Worm (Caenorhabditis elegans): Measurements from ENCODE around the gene C29F9.8.

C29F9.8 gene

ce11 chrIII:63584-64316 lies 33.2 kb downstream of the C29F9.8 start:
- TF ChIP-seq lin-38 (GFP tag; IDR thresholded peaks at IDR 0.05) = peak; percentile 33; the same call in 1 of the 2 replicates
- TF ChIP-seq skn-1 (tag; optimal IDR thresholded peaks at IDR 0.05) = no peak
- TF ChIP-seq hmg-1.1 (GFP tag; IDR thresholded peaks at IDR 0.05) = peak; percentile 39; the same call in 1 of the 2 replicates
- TF ChIP-seq aha-1 (tag) = peak; percentile 94
- TF ChIP-seq duxl-1 (tag; optimal IDR thresholded peaks at IDR 0.05; ENCODE audit: poor library complexity) = peak; percentile 1
- TF ChIP-seq fkh-10 (GFP tag; optimal IDR thresholded peaks at IDR 0.05) = no peak
- peak; percentile 68; the same call in 1 of the 2 replicates for TF ChIP-seq egl-43 (GFP tag; IDR thresholded peaks at IDR 0.05)
- peak; percentile 37; the same call in 1 of the 2 replicates for TF ChIP-seq lim-7 (GFP tag; IDR thresholded peaks at IDR 0.05)
- TF ChIP-seq T26A8.4 (GFP tag; IDR thresholded peaks at IDR 0.05) = peak; percentile 69
- TF ChIP-seq zfp-3 (GFP tag; conservative IDR thresholded peaks at IDR 0.05) = peak; percentile 78
- TF ChIP-seq ZK337.2 (GFP tag; IDR thresholded peaks at IDR 0.05) = peak; percentile 32; the same call in 1 of the 2 replicates
- TF ChIP-seq Y48G9A.11 (GFP tag; IDR thresholded peaks at IDR 0.05) = peak; percentile 55
- no peak for TF ChIP-seq jun-1 (tag; optimal IDR thresholded peaks at IDR 0.05)
- peak; percentile 21 for TF ChIP-seq sdz-12 (GFP tag; optimal IDR thresholded peaks at IDR 0.05)
- TF ChIP-seq lin-39 (tag; optimal IDR thresholded peaks at IDR 0.05) = no peak
- TF ChIP-seq dmd-8 (GFP tag; IDR thresholded peaks at IDR 0.05) = 0 out of 2 replicates have a peak, but pooled peaks have one; percentile 32
- 0 out of 4 replicates have a peak, but pooled peaks of 1 of the 2 experiments have one; percentile 59 for TF ChIP-seq madf-5 (GFP tag; IDR thresholded peaks at IDR 0.05)
- peak; percentile 95 for TF ChIP-seq set-16 (GFP tag; IDR thresholded peaks at IDR 0.05)
- no peak for TF ChIP-seq tag-97 (GFP tag; IDR thresholded peaks at IDR 0.05)
- TF ChIP-seq ceh-28 (tag; optimal IDR thresholded peaks at IDR 0.05) = no peak
- TF ChIP-seq tra-1 (GFP tag; IDR thresholded peaks at IDR 0.05) = 0 out of 2 replicates have a peak, but pooled peaks have one; percentile 26
- no peak for TF ChIP-seq D1046.2 (GFP tag; IDR thresholded peaks at IDR 0.05)
- no peak for TF ChIP-seq hlh-30 (tag; optimal IDR thresholded peaks at IDR 0.05; ENCODE audit: insufficient read depth)
- peak; percentile 35; the same call in 1 of the 2 replicates for TF ChIP-seq ctbp-1 (GFP tag; IDR thresholded peaks at IDR 0.05)

- TF ChIP-seq gei-8 (GFP tag; optimal IDR thresholded peaks at IDR 0.05) (no peak), pha-4 (GFP tag; IDR thresholded peaks at IDR 0.05) (no peak), pha-4 (tag; optimal IDR thresholded peaks at IDR 0.05) (no peak), set-16 (GFP tag; IDR thresholded peaks at IDR 0.05) (no peak), rbr-2 (tag; optimal IDR thresholded peaks at IDR 0.05) (peak; percentile 36), attf-4 (tag; optimal IDR thresholded peaks at IDR 0.05) (no peak), lin-15B (tag; optimal IDR thresholded peaks at IDR 0.05) (no peak), spr-1 (tag; optimal IDR thresholded peaks at IDR 0.05) (no peak), zip-11 (GFP tag; IDR thresholded peaks at IDR 0.05) (no peak), ctbp-1 (GFP tag; IDR thresholded peaks at IDR 0.05) (peak; percentile 70), lsy-2 (tag; optimal IDR thresholded peaks at IDR 0.05) (peak in 1 of 2 experiments; percentile 90), cey-2 (tag; optimal IDR thresholded peaks at IDR 0.05; ENCODE audit: borderline replicate concordance, insufficient read depth) (no peak), egl-43 (GFP tag; IDR thresholded peaks at IDR 0.05) (no peak), dmd-9 (GFP tag; IDR thresholded peaks at IDR 0.05) (no peak), ZK546.5 (tag; optimal IDR thresholded peaks at IDR 0.05) (no peak), mdt-29 (GFP tag; IDR thresholded peaks at IDR 0.05) (0 out of 2 replicates have a peak, but pooled peaks have one; percentile 21), nhr-41 (GFP tag; IDR thresholded peaks at IDR 0.05) (peak; percentile 5; the same call in 1 of the 2 replicates), zfp-3 (GFP tag; conservative IDR thresholded peaks at IDR 0.05) (peak; percentile 87), zag-1 (tag; optimal IDR thresholded peaks at IDR 0.05) (no peak), nhr-111 (GFP tag; optimal IDR thresholded peaks at IDR 0.05) (no peak), Y105C5A.15 (GFP tag; IDR thresholded peaks at IDR 0.05) (peak; percentile 55; the same call in 1 of the 2 replicates), lin-1 (GFP tag; IDR thresholded peaks at IDR 0.05) (peak; percentile 75), F44E2.7 (GFP tag; IDR thresholded peaks at IDR 0.05) (no peak), F37D6.2 (tag; optimal IDR thresholded peaks at IDR 0.05) (peak; percentile 12), ceh-32 (tag; optimal IDR thresholded peaks at IDR 0.05; ENCODE audit: poor library complexity) (no peak), snpc-4 (tag; optimal IDR thresholded peaks at IDR 0.05) (no peak), D1046.2 (GFP tag; IDR thresholded peaks at IDR 0.05) (no peak), zfp-2 (tag; optimal IDR thresholded peaks at IDR 0.05) (peak; percentile 42), daf-19 (GFP tag; conservative IDR thresholded peaks at IDR 0.05) (no peak)
Measured at ce11 chrIII:62383-62873, 34.5 kb downstream of the C29F9.8 start.
